Worm (Caenorhabditis elegans) whole organism, L1 larva: ENCODE results near the gene C32D5.11.

ENCODE experiments used
- C04F5.9 ChIP-seq: sonication (generic microtip); optimal IDR thresholded peaks from 2 replicates; lab custom pipeline; 2016; ENCODE audit warnings: missing genetic modification characterization, missing compliant biosample characterization
- C34B4.2 ChIP-seq: sonication (generic microtip); optimal IDR thresholded peaks from 2 replicates; lab custom pipeline; 2017; ENCODE audit warnings: mild to moderate bottlenecking, missing genetic modification characterization, missing compliant biosample characterization
- Y116A8C.19 ChIP-seq: sonication (generic microtip); optimal IDR thresholded peaks from 2 replicates; lab custom pipeline; 2016; ENCODE audit warnings: missing compliant biosample characterization, missing genetic modification characterization, borderline replicate concordance
- aha-1 ChIP-seq: fragments of 150-350 bp; optimal IDR thresholded peaks from 2 replicates; lab custom pipeline; 2014; ENCODE audit warnings: missing biosample characterization, missing genetic modification characterization
- ama-1 ChIP-seq: fragments of 150-350 bp; optimal IDR thresholded peaks from 2 replicates; lab custom pipeline; 2014
- blmp-1 ChIP-seq: fragments of 150-350 bp; optimal IDR thresholded peaks from 2 replicates; lab custom pipeline; 2014; ENCODE audit warnings: missing biosample characterization, missing genetic modification characterization
- ceh-63 ChIP-seq: fragments of 200-800 bp; sonication (Bioruptor generic); optimal IDR thresholded peaks from 2 replicates; lab custom pipeline; 2018; ENCODE audit warnings: mild to moderate bottlenecking, missing genetic modification characterization, missing compliant biosample characterization
- ceh-8 ChIP-seq: fragments of 200-800 bp; sonication (Bioruptor generic); optimal IDR thresholded peaks from 2 replicates; lab custom pipeline; 2018; ENCODE audit warnings: mild to moderate bottlenecking, missing genetic modification characterization, moderate library complexity, missing compliant biosample characterization
- ceh-88 ChIP-seq: fragments of 200-800 bp; sonication (Bioruptor generic); IDR thresholded peaks from 2 replicates; pipeline ENCODE4 v1.3.6; 2022; ENCODE audit warnings: missing genetic modification characterization, missing compliant biosample characterization
- ceh-90 ChIP-seq: sonication (generic microtip); optimal IDR thresholded peaks from 2 replicates; lab custom pipeline; 2016; ENCODE audit warnings: missing genetic modification characterization, missing compliant biosample characterization
- dpl-1 ChIP-seq, 3 experiments: fragments of 150-350 bp in 2 of 3; sonication (generic microtip) in 1 of 3; optimal IDR thresholded peaks; 2 replicates each; lab custom pipeline; 2014 to 2017; ENCODE audit warnings: missing biosample characterization in 3 of 3, missing genetic modification characterization in 3 of 3, missing genetic modification reagents in 3 of 3
- dsc-1 ChIP-seq: sonication (generic microtip); optimal IDR thresholded peaks from 2 replicates; lab custom pipeline; 2016; ENCODE audit warnings: mild to moderate bottlenecking, missing genetic modification characterization, missing compliant biosample characterization
- efl-3 ChIP-seq: fragments of 200-800 bp; sonication (Bioruptor generic); optimal IDR thresholded peaks from 2 replicates; lab custom pipeline; 2018; ENCODE audit warnings: mild to moderate bottlenecking, missing genetic modification characterization, missing compliant biosample characterization
- elt-2 ChIP-seq: sonication (generic microtip); optimal IDR thresholded peaks from 2 replicates; lab custom pipeline; 2016; ENCODE audit warnings: missing genetic modification characterization, mild to moderate bottlenecking, inconsistent platforms, missing compliant biosample characterization, missing genetic modification reagents
- elt-3 ChIP-seq, 6 experiments: fragments of 150-350 bp in 1 of 6; sonication (generic microtip); optimal IDR thresholded peaks; 2 replicates each; lab custom pipeline; 2017 to 2018; ENCODE audit warnings: missing biosample characterization in 6 of 6, missing genetic modification characterization in 6 of 6, inconsistent platforms in 1 of 6
- fkh-10 ChIP-seq: sonication (generic microtip); optimal IDR thresholded peaks from 2 replicates; lab custom pipeline; 2017; ENCODE audit warnings: missing biosample characterization, missing genetic modification reagents, missing genetic modification characterization
- grh-1 ChIP-seq: fragments of 200-800 bp; sonication (Bioruptor generic); IDR thresholded peaks from 2 replicates; pipeline ENCODE4 v1.3.6; 2022; ENCODE audit warnings: missing genetic modification reagents, missing genetic modification characterization, missing compliant biosample characterization
- hlh-17 ChIP-seq: fragments of 200-800 bp; sonication (Bioruptor generic); optimal IDR thresholded peaks from 2 replicates; lab custom pipeline; 2018; ENCODE audit warnings: missing genetic modification characterization, mild to moderate bottlenecking, missing compliant biosample characterization, moderate library complexity, borderline replicate concordance
- hlh-4 ChIP-seq: sonication (generic microtip); optimal IDR thresholded peaks from 2 replicates; lab custom pipeline; 2016; ENCODE audit warnings: mild to moderate bottlenecking, missing genetic modification characterization, missing compliant biosample characterization
- hpl-2 ChIP-seq: fragments of 150-350 bp; optimal IDR thresholded peaks from 2 replicates; lab custom pipeline; 2014; ENCODE audit warnings: missing biosample characterization, missing genetic modification reagents, missing genetic modification characterization
- irx-1 ChIP-seq: sonication (generic microtip); optimal IDR thresholded peaks from 2 replicates; lab custom pipeline; 2016; ENCODE audit warnings: missing genetic modification characterization, missing compliant biosample characterization
- lin-14 ChIP-seq: fragments of 200-800 bp; sonication (Bioruptor generic); optimal IDR thresholded peaks from 2 replicates; lab custom pipeline; 2018; ENCODE audit warnings: mild to moderate bottlenecking, missing genetic modification characterization, moderate library complexity, missing compliant biosample characterization
- lin-15B ChIP-seq: fragments of 150-350 bp; sonication (generic microtip); optimal IDR thresholded peaks from 3 replicates; lab custom pipeline; 2014; ENCODE audit warnings: missing biosample characterization, missing genetic modification characterization
- lin-35 ChIP-seq, 2 experiments: fragments of 150-350 bp; optimal IDR thresholded peaks; 2 replicates each; lab custom pipeline; 2014; ENCODE audit warnings: missing biosample characterization in 2 of 2, missing genetic modification characterization in 2 of 2, missing genetic modification reagents in 2 of 2
- lsy-2 ChIP-seq, 2 experiments: fragments of 150-350 bp; optimal IDR thresholded peaks; 2 replicates each; lab custom pipeline; 2014; ENCODE audit warnings: missing biosample characterization in 2 of 2, missing genetic modification characterization in 2 of 2
- mab-9 ChIP-seq: fragments of 200-800 bp; sonication (Bioruptor generic); IDR thresholded peaks from 2 replicates; pipeline ENCODE4 v1.3.6; 2022; ENCODE audit warnings: missing genetic modification reagents, missing genetic modification characterization, missing compliant biosample characterization
- mdl-1 ChIP-seq, 2 experiments: fragments of 150-350 bp; optimal IDR thresholded peaks; 2 replicates each; lab custom pipeline; 2014 to 2017; ENCODE audit warnings: missing biosample characterization in 2 of 2, missing genetic modification characterization in 2 of 2, inconsistent platforms in 1 of 2
- mef-2 ChIP-seq: fragments of 150-350 bp; optimal IDR thresholded peaks from 2 replicates; lab custom pipeline; 2014; ENCODE audit warnings: missing biosample characterization, missing genetic modification characterization
- mep-1 ChIP-seq: fragments of 150-350 bp; optimal IDR thresholded peaks from 2 replicates; lab custom pipeline; 2014; ENCODE audit warnings: missing biosample characterization, missing genetic modification characterization
- nhr-12 ChIP-seq: sonication (generic microtip); optimal IDR thresholded peaks from 2 replicates; lab custom pipeline; 2017; ENCODE audit warnings: missing biosample characterization, missing genetic modification characterization
- nhr-20 ChIP-seq: sonication (generic microtip); optimal IDR thresholded peaks from 2 replicates; lab custom pipeline; 2016; ENCODE audit warnings: mild to moderate bottlenecking, missing genetic modification characterization, missing compliant biosample characterization
- nhr-237 ChIP-seq: fragments of 150-350 bp; optimal IDR thresholded peaks from 2 replicates; lab custom pipeline; 2014; ENCODE audit warnings: missing biosample characterization, missing genetic modification characterization
- nhr-47 ChIP-seq: sonication (generic microtip); optimal IDR thresholded peaks from 2 replicates; lab custom pipeline; 2016; ENCODE audit warnings: mild to moderate bottlenecking, missing genetic modification characterization, moderate library complexity, missing compliant biosample characterization
- nhr-71 ChIP-seq: sonication (generic microtip); optimal IDR thresholded peaks from 2 replicates; lab custom pipeline; 2016; ENCODE audit warnings: mild to moderate bottlenecking, missing genetic modification characterization, moderate library complexity, missing compliant biosample characterization
- nhr-77 ChIP-seq: fragments of 150-350 bp; optimal IDR thresholded peaks from 2 replicates; lab custom pipeline; 2014; ENCODE audit warnings: missing biosample characterization, missing genetic modification characterization
- nhr-90 ChIP-seq: sonication (generic microtip); optimal IDR thresholded peaks from 2 replicates; lab custom pipeline; 2016; ENCODE audit warnings: mild to moderate bottlenecking, missing genetic modification characterization, missing compliant biosample characterization; ENCODE audit not compliant: poor library complexity
- pag-3 ChIP-seq: sonication (generic microtip); optimal IDR thresholded peaks from 2 replicates; lab custom pipeline; 2017; ENCODE audit warnings: missing genetic modification characterization, mild to moderate bottlenecking, missing compliant biosample characterization, antibody characterized with exemption, borderline replicate concordance; ENCODE audit not compliant: insufficient read depth
- pqm-1 ChIP-seq: sonication (generic microtip); optimal IDR thresholded peaks from 3 replicates; lab custom pipeline; 2017; ENCODE audit warnings: missing biosample characterization, missing genetic modification characterization
- rnt-1 ChIP-seq: sonication (generic microtip); optimal IDR thresholded peaks from 2 replicates; lab custom pipeline; 2016; ENCODE audit warnings: mild to moderate bottlenecking, missing genetic modification characterization, moderate library complexity, missing compliant biosample characterization
- skn-1 ChIP-seq: fragments of 150-350 bp; optimal IDR thresholded peaks from 2 replicates; lab custom pipeline; 2014; ENCODE audit warnings: missing biosample characterization, missing genetic modification characterization
- sox-4 ChIP-seq: sonication (generic microtip); optimal IDR thresholded peaks from 2 replicates; lab custom pipeline; 2016; ENCODE audit warnings: missing genetic modification characterization, missing compliant biosample characterization
- sptf-1 ChIP-seq: fragments of 150-350 bp; optimal IDR thresholded peaks from 2 replicates; lab custom pipeline; 2014; ENCODE audit warnings: missing biosample characterization, missing genetic modification characterization
- unc-130 ChIP-seq: fragments of 150-350 bp; optimal IDR thresholded peaks from 2 replicates; lab custom pipeline; 2017; ENCODE audit warnings: missing biosample characterization, missing genetic modification characterization, inconsistent platforms
- unc-30 ChIP-seq: sonication (generic microtip); optimal IDR thresholded peaks from 2 replicates; lab custom pipeline; 2017; ENCODE audit warnings: missing biosample characterization, missing genetic modification characterization
- xbp-1 ChIP-seq: sonication (generic microtip); optimal IDR thresholded peaks from 2 replicates; lab custom pipeline; 2016; ENCODE audit warnings: missing genetic modification characterization, missing compliant biosample characterization
- zip-4 ChIP-seq: fragments of 200-800 bp; sonication (Bioruptor generic); optimal IDR thresholded peaks from 2 replicates; lab custom pipeline; 2018; ENCODE audit warnings: mild to moderate bottlenecking, missing genetic modification characterization, moderate library complexity, missing compliant biosample characterization
- ztf-4 ChIP-seq: fragments of 150-350 bp; optimal IDR thresholded peaks from 2 replicates; lab custom pipeline; 2014; ENCODE audit warnings: missing biosample characterization, missing genetic modification characterization

Gene C32D5.11

ce11 chrII:6309198-6309597 is 46.0 kb downstream of the C32D5.11 start, which contains the start of gene glb-10:
Gene glb-10 (minus strand): TSS chrII:6309298.
- no peak for TF ChIP-seq nhr-47 (tag; lab: Kevin White, UChicago)
- no peak for TF ChIP-seq sox-4 (tag; lab: Kevin White, UChicago)
- no peak for TF ChIP-seq pqm-1
- no peak for TF ChIP-seq lsy-2 (tag; optimal IDR thresholded peaks at IDR 0.05; lab: Kevin White, UChicago)
- no peak for TF ChIP-seq rnt-1 (tag; lab: Kevin White, UChicago)
- TF ChIP-seq mdl-1 (tag; optimal IDR thresholded peaks at IDR 0.05; lab: Kevin White, UChicago), result no peak
- TF ChIP-seq mef-2, result no peak
- TF ChIP-seq irx-1 (tag; lab: Kevin White, UChicago), result no peak
- no peak for TF ChIP-seq lin-14

ce11 chrII:6306125-6306524 is 49.1 kb downstream of the C32D5.11 start, which contains the start of gene C29F5.8:
Gene C29F5.8 (plus strand): TSS chrII:6306425.
- TF ChIP-seq blmp-1 (tag; lab: Kevin White, UChicago) (no peak), nhr-20 (tag; lab: Kevin White, UChicago) (no peak), xbp-1 (tag; lab: Kevin White, UChicago) (no peak), nhr-71 (tag; lab: Kevin White, UChicago) (no peak), rnt-1 (tag; lab: Kevin White, UChicago) (no peak)
- TF ChIP-seq, all 84 proteins: peak for 0

ce11 chrII:6303209-6303740 is 52.0 kb downstream of the C32D5.11 start, which contains the start of gene C29F5.1:
Gene C29F5.1 (plus strand): TSS chrII:6303525.
- TF ChIP-seq dsc-1 (tag; lab: Kevin White, UChicago) (peak; percentile 34), lin-14 (peak; percentile 89), efl-3 (GFP tag; lab: Kevin White, UChicago) (no peak), sptf-1 (tag; lab: Kevin White, UChicago) (no peak), lin-15B (tag; lab: Kevin White, UChicago) (no peak), mab-9 (no peak), hlh-4 (no peak), zip-4 (GFP tag; lab: Kevin White, UChicago) (no peak), ceh-88 (no peak), mef-2 (no peak), skn-1 (tag; lab: Kevin White, UChicago) (no peak), fkh-10 (no peak), Y116A8C.19 (tag; lab: Kevin White, UChicago) (no peak), nhr-71 (tag; lab: Kevin White, UChicago) (peak; percentile 43), blmp-1 (tag; lab: Kevin White, UChicago) (no peak), grh-1 (GFP tag; lab: Robert Waterston, UW) (no peak), mep-1 (tag; lab: Kevin White, UChicago) (no peak), elt-3 (tag; optimal IDR thresholded peaks at IDR 0.05; lab: Kevin White, UChicago) (no peak), nhr-77 (tag; lab: Kevin White, UChicago) (no peak), lsy-2 (tag; optimal IDR thresholded peaks at IDR 0.05; lab: Kevin White, UChicago) (peak in 1 of 2 experiments; percentile 2), ama-1 (no peak), elt-2 (tag; lab: Kevin White, UChicago) (no peak), ztf-4 (tag; lab: Kevin White, UChicago) (no peak), nhr-237 (tag; lab: Kevin White, UChicago) (no peak), dpl-1 (GFP tag; optimal IDR thresholded peaks at IDR 0.05; lab: Kevin White, UChicago) (no peak), ceh-90 (tag; lab: Kevin White, UChicago) (no peak), unc-130 (tag; lab: Kevin White, UChicago) (no peak), unc-30 (tag; lab: Kevin White, UChicago) (no peak), nhr-90 (tag; lab: Kevin White, UChicago) (no peak), nhr-12 (no peak), nhr-47 (tag; lab: Kevin White, UChicago) (no peak), xbp-1 (tag; lab: Kevin White, UChicago) (no peak), hlh-17 (GFP tag; lab: Kevin White, UChicago) (no peak), ceh-8 (no peak), hpl-2 (GFP tag; lab: Kevin White, UChicago) (no peak), C04F5.9 (tag; lab: Kevin White, UChicago) (no peak), aha-1 (tag; lab: Kevin White, UChicago) (no peak), pag-3 (tag; lab: Kevin White, UChicago) (peak; percentile 11), C34B4.2 (tag; lab: Kevin White, UChicago) (no peak), ceh-63 (no peak), lin-35 (GFP tag; optimal IDR thresholded peaks at IDR 0.05; lab: Kevin White, UChicago) (no peak)
